Fruit fly (Drosophila melanogaster): ENCODE measurements around the gene ergic53.

ergic53 gene

dm6 chr3L:8542213-8542612, 7.4 kb downstream of the ergic53 start:
- TF ChIP-seq CG8359 (GFP tag; optimal IDR thresholded peaks at IDR 0.05; ENCODE audit: borderline replicate concordance) (no peak), CG10979 (tag; optimal IDR thresholded peaks at IDR 0.05) (peak; percentile 42), unpg (GFP tag; optimal IDR thresholded peaks at IDR 0.05) (peak; percentile 25), shn (GFP tag; optimal IDR thresholded peaks at IDR 0.05) (no peak), bsh (GFP tag; optimal IDR thresholded peaks at IDR 0.05) (peak in 1 of 2 experiments; percentile 48), trem (tag; optimal IDR thresholded peaks at IDR 0.05) (no peak), grau (tag; optimal IDR thresholded peaks at IDR 0.05) (peak; percentile 32), fru (optimal IDR thresholded peaks at IDR 0.05) (no peak), crp (GFP tag; optimal IDR thresholded peaks at IDR 0.05) (no peak), Tbp (GFP tag; optimal IDR thresholded peaks at IDR 0.05) (no peak), CG7357 (GFP tag; IDR thresholded peaks at IDR 0.05) (no peak), CG2712 (tag; optimal IDR thresholded peaks at IDR 0.05) (peak; percentile 13), Xrp1 (GFP tag; IDR thresholded peaks at IDR 0.05) (peak; percentile 43; the same call in 1 of the 2 replicates), ase (GFP tag; IDR thresholded peaks at IDR 0.05) (no peak), dan (GFP tag; IDR thresholded peaks at IDR 0.05) (no peak), prd (optimal IDR thresholded peaks at IDR 0.05) (no peak), prd (GFP tag; IDR thresholded peaks at IDR 0.05) (0 out of 3 replicates have a peak, but pooled peaks have one; percentile 40), toy (GFP tag; IDR thresholded peaks at IDR 0.05) (no peak), CG14710 (tag; optimal IDR thresholded peaks at IDR 0.05) (peak; percentile 23), Nf-YB (GFP tag; optimal IDR thresholded peaks at IDR 0.05) (no peak), Pdp1 (GFP tag; optimal IDR thresholded peaks at IDR 0.05) (peak in 1 of 2 experiments; percentile 5), CG30403 (GFP tag; optimal IDR thresholded peaks at IDR 0.05) (peak; percentile 17), onecut (GFP tag; IDR thresholded peaks at IDR 0.05) (no peak), pb (GFP tag; optimal IDR thresholded peaks at IDR 0.05) (no peak), Dfd (GFP tag; optimal IDR thresholded peaks at IDR 0.05) (no peak), vfl (GFP tag; optimal IDR thresholded peaks at IDR 0.05) (no peak), CG1602 (GFP tag; optimal IDR thresholded peaks at IDR 0.05) (peak; percentile 12), gfzf (GFP tag; optimal IDR thresholded peaks at IDR 0.05) (no peak), CG10654 (GFP tag; optimal IDR thresholded peaks at IDR 0.05) (no peak), sens (GFP tag) (peak; percentile 52), dmrt11E (tag; optimal IDR thresholded peaks at IDR 0.05) (peak; percentile 49), zen (tag; optimal IDR thresholded peaks at IDR 0.05) (no peak), Asciz (GFP tag; optimal IDR thresholded peaks at IDR 0.05) (no peak), CG14441 (GFP tag; IDR thresholded peaks at IDR 0.05) (no peak), peb (GFP tag; IDR thresholded peaks at IDR 0.05) (no peak), nom (GFP tag; optimal IDR thresholded peaks at IDR 0.05) (no peak), Hr51 (GFP tag; optimal IDR thresholded peaks at IDR 0.05) (peak in 1 of 2 experiments; percentile 27), cad (GFP tag; optimal IDR thresholded peaks at IDR 0.05) (no peak), mld (GFP tag; IDR thresholded peaks at IDR 0.05; ENCODE audit: partially characterized antibody) (no peak), otp (GFP tag; IDR thresholded peaks at IDR 0.05) (no peak), CG15269 (tag; optimal IDR thresholded peaks at IDR 0.05) (no peak), inv (GFP tag; IDR thresholded peaks at IDR 0.05; ENCODE audit: partially characterized antibody) (no peak), Taf1 (GFP tag; IDR thresholded peaks at IDR 0.05) (no peak), ATbp (GFP tag; optimal IDR thresholded peaks at IDR 0.05) (peak; percentile 6), CG1603 (tag; optimal IDR thresholded peaks at IDR 0.05) (no peak), aop (GFP tag; IDR thresholded peaks at IDR 0.05) (no peak), ci (GFP tag; IDR thresholded peaks at IDR 0.05) (no peak), gce (GFP tag; IDR thresholded peaks at IDR 0.05) (no peak), row (GFP tag; IDR thresholded peaks at IDR 0.05) (peak; percentile 46), CG17328 (GFP tag; IDR thresholded peaks at IDR 0.05) (no peak), CG2199 (GFP tag; IDR thresholded peaks at IDR 0.05) (no peak), CkIIα-i1 (GFP tag; IDR thresholded peaks at IDR 0.05) (no peak)

Data from whole organism, embryonic.